Fruit fly (Drosophila melanogaster) whole organism, embryonic: ENCODE measurements around the gene Pp4-19C.

ENCODE experiments used
- Atf6 ChIP-seq: fragments of 200-800 bp; sonication (Bioruptor generic); IDR thresholded peaks from 2 replicates; pipeline ENCODE4 v1.3.6; 2022; ENCODE audit warnings: missing biosample characterization, missing genetic modification characterization
- Blimp-1 ChIP-seq: fragments of 200-800 bp; sonication (Bioruptor generic); optimal IDR thresholded peaks from 3 replicates; lab custom pipeline; 2018; ENCODE audit warnings: missing biosample characterization, missing genetic modification characterization, mild to moderate bottlenecking, moderate library complexity, missing genetic modification reagents
- CG10209 ChIP-seq: fragments of 200-800 bp; sonication (Bioruptor generic); optimal IDR thresholded peaks from 3 replicates; lab custom pipeline; 2017; ENCODE audit warnings: missing biosample characterization, mild to moderate bottlenecking, missing genetic modification characterization, missing genetic modification reagents
- CG1024 ChIP-seq: fragments of 200-800 bp; sonication (Bioruptor generic); IDR thresholded peaks from 2 replicates; pipeline ENCODE4 v1.3.6; 2022; ENCODE audit warnings: missing biosample characterization, missing genetic modification characterization
- CG11456 ChIP-seq: fragments of 200-800 bp; sonication (Bioruptor generic); IDR thresholded peaks from 3 replicates; pipeline ENCODE4 v1.3.6; 2022; ENCODE audit warnings: missing biosample characterization, missing genetic modification characterization
- CG11504 ChIP-seq: fragments of 200-800 bp; sonication (Bioruptor generic); optimal IDR thresholded peaks from 3 replicates; lab custom pipeline; 2019; ENCODE audit warnings: missing biosample characterization, mild to moderate bottlenecking, missing genetic modification characterization, moderate library complexity
- CG11560 ChIP-seq: fragments of 200-800 bp; sonication (Bioruptor generic); IDR thresholded peaks from 3 replicates; pipeline ENCODE4 v1.3.6; 2022; ENCODE audit warnings: missing biosample characterization, missing genetic modification characterization
- CG12659 ChIP-seq: fragments of 200-800 bp; sonication (Bioruptor generic); optimal IDR thresholded peaks from 3 replicates; lab custom pipeline; 2017; ENCODE audit warnings: mild to moderate bottlenecking, missing biosample characterization, missing genetic modification reagents, missing genetic modification characterization
- CG13296 ChIP-seq: fragments of 200-800 bp; sonication (Bioruptor generic); optimal IDR thresholded peaks from 3 replicates; lab custom pipeline; 2018; ENCODE audit warnings: missing biosample characterization, mild to moderate bottlenecking, missing genetic modification characterization
- CG13894 ChIP-seq: fragments of 200-800 bp; sonication (Bioruptor generic); optimal IDR thresholded peaks from 3 replicates; lab custom pipeline; 2018; ENCODE audit warnings: missing biosample characterization, mild to moderate bottlenecking, missing genetic modification characterization, moderate library complexity
- CG14014 ChIP-seq: fragments of 200-800 bp; sonication (Bioruptor generic); IDR thresholded peaks from 2 replicates; pipeline ENCODE4 v1.3.6; 2022; ENCODE audit warnings: missing biosample characterization, missing genetic modification characterization
- CG15601 ChIP-seq: fragments of 200-800 bp; sonication (Bioruptor generic); optimal IDR thresholded peaks from 3 replicates; lab custom pipeline; 2019; ENCODE audit warnings: missing biosample characterization, mild to moderate bottlenecking, missing genetic modification characterization, moderate library complexity
- CG17359 ChIP-seq: fragments of 200-800 bp; sonication (Bioruptor generic); optimal IDR thresholded peaks from 3 replicates; lab custom pipeline; 2018; ENCODE audit warnings: missing biosample characterization, mild to moderate bottlenecking, missing genetic modification characterization, moderate library complexity
- CG17385 ChIP-seq: fragments of 200-800 bp; sonication (Bioruptor generic); optimal IDR thresholded peaks from 3 replicates; lab custom pipeline; 2018; ENCODE audit warnings: missing biosample characterization, mild to moderate bottlenecking, missing genetic modification characterization
- CG18476 ChIP-seq: fragments of 200-800 bp; sonication (Bioruptor generic); optimal IDR thresholded peaks from 2 replicates; lab custom pipeline; 2016; ENCODE audit warnings: missing biosample characterization, mild to moderate bottlenecking, missing genetic modification characterization
- CG18599 ChIP-seq: fragments of 200-800 bp; sonication (Bioruptor generic); optimal IDR thresholded peaks from 3 replicates; lab custom pipeline; 2017; ENCODE audit warnings: missing biosample characterization, missing genetic modification characterization, mild to moderate bottlenecking, moderate library complexity, missing genetic modification reagents
- CG2120 ChIP-seq: fragments of 200-800 bp; sonication (Bioruptor generic); optimal IDR thresholded peaks from 3 replicates; lab custom pipeline; 2016; ENCODE audit warnings: missing biosample characterization, missing genetic modification characterization
- CG2129 ChIP-seq: fragments of 200-800 bp; sonication (Bioruptor generic); IDR thresholded peaks from 2 replicates; pipeline ENCODE4 v1.3.6; 2022; ENCODE audit warnings: missing biosample characterization, missing genetic modification characterization; ENCODE audit not compliant: partially characterized antibody
- CG30020 ChIP-seq: fragments of 200-800 bp; optimal IDR thresholded peaks from 2 replicates; lab custom pipeline; 2019; ENCODE audit warnings: missing biosample characterization, mild to moderate bottlenecking, missing genetic modification characterization, moderate library complexity
- CG4707 ChIP-seq: fragments of 200-800 bp; sonication (Bioruptor generic); optimal IDR thresholded peaks from 2 replicates; lab custom pipeline; 2018; ENCODE audit warnings: missing biosample characterization, mild to moderate bottlenecking, missing genetic modification characterization, moderate library complexity
- CG6272 ChIP-seq: fragments of 200-800 bp; sonication (Bioruptor generic); IDR thresholded peaks from 2 replicates; pipeline ENCODE4 v1.3.6; 2022; ENCODE audit warnings: missing biosample characterization, missing genetic modification characterization
- CG9215 ChIP-seq: fragments of 200-800 bp; sonication (Bioruptor generic); IDR thresholded peaks from 2 replicates; pipeline ENCODE4 v1.3.6; 2022; ENCODE audit warnings: missing biosample characterization, missing genetic modification characterization
- CG9727 ChIP-seq: fragments of 200-800 bp; sonication (Bioruptor generic); optimal IDR thresholded peaks from 3 replicates; lab custom pipeline; 2017; ENCODE audit warnings: missing biosample characterization, mild to moderate bottlenecking, missing genetic modification characterization
- Deaf1 ChIP-seq: fragments of 200-800 bp; optimal IDR thresholded peaks from 3 replicates; lab custom pipeline; 2019; ENCODE audit warnings: missing biosample characterization, mild to moderate bottlenecking, missing genetic modification characterization, moderate library complexity
- Dek ChIP-seq: fragments of 200-800 bp; sonication (Bioruptor generic); optimal IDR thresholded peaks from 3 replicates; lab custom pipeline; 2019; ENCODE audit warnings: missing biosample characterization, mild to moderate bottlenecking, missing genetic modification characterization, moderate library complexity
- Doc3 ChIP-seq: fragments of 200-800 bp; sonication (Bioruptor generic); IDR thresholded peaks from 3 replicates; pipeline ENCODE4 v1.3.6; 2022; ENCODE audit warnings: missing biosample characterization, missing genetic modification characterization; ENCODE audit not compliant: partially characterized antibody
- Hr3 ChIP-seq: fragments of 200-800 bp; sonication (Bioruptor generic); optimal IDR thresholded peaks from 3 replicates; lab custom pipeline; 2016; ENCODE audit warnings: missing biosample characterization, missing genetic modification characterization
- Hr51 ChIP-seq, 2 experiments: fragments of 200-800 bp; sonication (Bioruptor generic); optimal IDR thresholded peaks; 2 replicates in 1 of 2; 3 replicates in 1 of 2; lab custom pipeline; 2016 to 2018; ENCODE audit warnings: missing biosample characterization in 2 of 2, missing genetic modification characterization in 2 of 2, mild to moderate bottlenecking in 1 of 2, moderate library complexity in 1 of 2
- Rfx ChIP-seq: fragments of 200-800 bp; sonication (Bioruptor generic); IDR thresholded peaks from 2 replicates; pipeline ENCODE4 v1.3.6; 2022; ENCODE audit warnings: missing biosample characterization, missing genetic modification characterization
- Sox102F ChIP-seq: fragments of 200-800 bp; sonication (Bioruptor generic); optimal IDR thresholded peaks from 2 replicates; lab custom pipeline; 2018; ENCODE audit warnings: missing biosample characterization, mild to moderate bottlenecking, missing genetic modification characterization, moderate library complexity
- ab ChIP-seq: fragments of 200-800 bp; sonication (Bioruptor generic); optimal IDR thresholded peaks from 2 replicates; lab custom pipeline; 2016; ENCODE audit warnings: missing biosample characterization, missing genetic modification characterization
- bcd ChIP-seq: fragments of 200-800 bp; sonication (Bioruptor generic); optimal IDR thresholded peaks from 2 replicates; lab custom pipeline; 2017; ENCODE audit warnings: missing biosample characterization, mild to moderate bottlenecking, missing genetic modification characterization
- bsh ChIP-seq, 2 experiments: fragments of 200-800 bp; sonication (Bioruptor generic); optimal IDR thresholded peaks; 2 replicates each; lab custom pipeline; 2017 to 2018; ENCODE audit warnings: mild to moderate bottlenecking in 2 of 2, missing biosample characterization in 2 of 2, missing genetic modification characterization in 2 of 2, moderate library complexity in 1 of 2
- cato ChIP-seq: fragments of 200-800 bp; sonication (Bioruptor generic); optimal IDR thresholded peaks from 2 replicates; lab custom pipeline; 2016; ENCODE audit warnings: missing biosample characterization, missing genetic modification characterization, borderline replicate concordance
- caup ChIP-seq: fragments of 200-800 bp; sonication (Bioruptor generic); optimal IDR thresholded peaks from 3 replicates; lab custom pipeline; 2017; ENCODE audit warnings: missing biosample characterization, mild to moderate bottlenecking, missing genetic modification characterization, moderate library complexity; ENCODE audit not compliant: severe bottlenecking
- dpn ChIP-seq, 2 experiments: fragments of 200-800 bp; sonication (Bioruptor generic); optimal IDR thresholded peaks; 3 replicates each; lab custom pipeline; 2016; ENCODE audit warnings: missing biosample characterization in 2 of 2, missing genetic modification characterization in 2 of 2
- ems ChIP-seq: fragments of 200-800 bp; sonication (Bioruptor generic); optimal IDR thresholded peaks from 3 replicates; lab custom pipeline; 2016; ENCODE audit warnings: missing biosample characterization, missing genetic modification characterization
- grau ChIP-seq: fragments of 200-800 bp; optimal IDR thresholded peaks from 3 replicates; lab custom pipeline; 2019; ENCODE audit warnings: missing biosample characterization, mild to moderate bottlenecking, missing genetic modification characterization, moderate library complexity
- klu ChIP-seq: fragments of 200-800 bp; sonication (Bioruptor generic); IDR thresholded peaks from 2 replicates; pipeline ENCODE4 v1.3.6; 2022; ENCODE audit warnings: missing biosample characterization, missing genetic modification characterization
- lmd ChIP-seq: fragments of 200-800 bp; sonication (Bioruptor generic); IDR thresholded peaks from 2 replicates; pipeline ENCODE4 v1.3.6; 2022; ENCODE audit warnings: missing biosample characterization, missing genetic modification characterization
- luna ChIP-seq: fragments of 200-800 bp; sonication (Bioruptor generic); optimal IDR thresholded peaks from 2 replicates; lab custom pipeline; 2016; ENCODE audit warnings: missing biosample characterization, missing genetic modification characterization
- odd ChIP-seq: fragments of 200-800 bp; sonication (Bioruptor generic); optimal IDR thresholded peaks from 2 replicates; lab custom pipeline; 2017; ENCODE audit warnings: missing biosample characterization, mild to moderate bottlenecking, missing genetic modification characterization
- org-1 ChIP-seq: fragments of 200-800 bp; sonication (Bioruptor generic); optimal IDR thresholded peaks from 2 replicates; lab custom pipeline; 2017; ENCODE audit warnings: missing biosample characterization, missing genetic modification characterization
- pum ChIP-seq: fragments of 200-800 bp; sonication (Bioruptor generic); optimal IDR thresholded peaks from 2 replicates; lab custom pipeline; 2016; ENCODE audit warnings: missing biosample characterization, missing genetic modification characterization
- sens ChIP-seq: fragments of 200-800 bp; sonication (Bioruptor generic); peaks from one replicate; lab custom pipeline; 2016; ENCODE audit warnings: missing biosample characterization, missing genetic modification characterization
- slbo ChIP-seq: fragments of 200-800 bp; sonication (Bioruptor generic); IDR thresholded peaks from 2 replicates; pipeline ENCODE4 v1.3.6; 2022; ENCODE audit warnings: missing biosample characterization, missing genetic modification characterization
- sob ChIP-seq: fragments of 200-800 bp; sonication (Bioruptor generic); IDR thresholded peaks from 2 replicates; pipeline ENCODE4 v1.3.6; 2022; ENCODE audit warnings: missing biosample characterization, missing genetic modification characterization
- tgo ChIP-seq: fragments of 200-800 bp; sonication (Bioruptor generic); IDR thresholded peaks from 3 replicates; pipeline ENCODE4 v1.3.6; 2022; ENCODE audit warnings: missing biosample characterization, missing genetic modification characterization
- zfh1 ChIP-seq: fragments of 200-800 bp; sonication (Bioruptor generic); IDR thresholded peaks from 3 replicates; pipeline ENCODE4 v1.3.6; 2022; ENCODE audit warnings: missing biosample characterization, missing genetic modification characterization
- zfh2 ChIP-seq: fragments of 200-800 bp; sonication (Bioruptor generic); optimal IDR thresholded peaks from 2 replicates; lab custom pipeline; 2016; ENCODE audit warnings: missing biosample characterization, missing genetic modification characterization

The Pp4-19C gene

dm6 chrX:20434534-20434933 lies 10.7 kb upstream of the Pp4-19C start (continued):
- TF ChIP-seq CG12659 (GFP tag; lab: Kevin White, UChicago) (peak; percentile 17), CG2120 (peak; percentile 72), CG2129 (no peak), slbo (GFP tag; lab: Robert Waterston, UW) (peak; percentile 66), Hr51 (GFP tag; optimal IDR thresholded peaks at IDR 0.05; lab: Kevin White, UChicago) (peak in 1 of 2 experiments; percentile 51), tgo (GFP tag; lab: Robert Waterston, UW) (0 out of 3 replicates have a peak, but pooled peaks have one; percentile 35), cato (GFP tag; lab: Kevin White, UChicago) (no peak), CG4707 (GFP tag; lab: Kevin White, UChicago) (no peak), CG30020 (tag; lab: Kevin White, UChicago) (no peak), CG6272 (no peak), pum (GFP tag; lab: Kevin White, UChicago) (peak; percentile 11), CG13894 (tag; lab: Kevin White, UChicago) (peak; percentile 30), sens (GFP tag; lab: Kevin White, UChicago) (peak; percentile 58), CG18476 (GFP tag; lab: Kevin White, UChicago) (no peak), Deaf1 (tag; lab: Kevin White, UChicago) (peak; percentile 2), zfh1 (GFP tag; lab: Robert Waterston, UW) (no peak), ab (GFP tag; lab: Kevin White, UChicago) (no peak), CG11504 (tag; lab: Kevin White, UChicago) (peak; percentile 62), CG18599 (GFP tag; lab: Kevin White, UChicago) (peak; percentile 77), CG14014 (0 out of 2 replicates have a peak, but pooled peaks have one; percentile 16), CG15601 (tag; lab: Kevin White, UChicago) (no peak), odd (GFP tag; lab: Kevin White, UChicago) (no peak), Doc3 (GFP tag; lab: Robert Waterston, UW) (no peak), klu (GFP tag; lab: Robert Waterston, UW) (no peak), CG13296 (GFP tag; lab: Kevin White, UChicago) (peak; percentile 45), bsh (GFP tag; optimal IDR thresholded peaks at IDR 0.05; lab: Kevin White, UChicago) (no peak), caup (peak; percentile 29), CG1024 (GFP tag; lab: Robert Waterston, UW) (no peak), Blimp-1 (GFP tag; lab: Kevin White, UChicago) (no peak), luna (GFP tag; lab: Kevin White, UChicago) (no peak), lmd (GFP tag; lab: Robert Waterston, UW) (peak; percentile 45; the same call in 1 of the 2 replicates), grau (tag; lab: Kevin White, UChicago) (peak; percentile 44), zfh2 (GFP tag; lab: Kevin White, UChicago) (peak; percentile 22), CG17385 (GFP tag; lab: Kevin White, UChicago) (peak; percentile 37), CG9215 (GFP tag; lab: Robert Waterston, UW) (peak; percentile 41; the same call in 1 of the 2 replicates), dpn (GFP tag; optimal IDR thresholded peaks at IDR 0.05; lab: Kevin White, UChicago) (peak; percentile 8 to 26), Hr3 (GFP tag; lab: Kevin White, UChicago) (peak; percentile 9), CG17359 (peak; percentile 13), org-1 (GFP tag; lab: Kevin White, UChicago) (peak; percentile 23), Dek (tag; lab: Kevin White, UChicago) (peak; percentile 45), CG9727 (GFP tag; lab: Kevin White, UChicago) (peak; percentile 20), CG10209 (GFP tag; lab: Kevin White, UChicago) (peak; percentile 3), Sox102F (peak; percentile 33), bcd (peak; percentile 9), sob (GFP tag; lab: Robert Waterston, UW) (0 out of 2 replicates have a peak, but pooled peaks have one; percentile 33), Atf6 (GFP tag; lab: Robert Waterston, UW) (peak; percentile 60), CG11456 (no peak), CG11560 (tag; lab: Robert Waterston, UW) (0 out of 3 replicates have a peak, but pooled peaks have one; percentile 32), Rfx (GFP tag; lab: Robert Waterston, UW) (0 out of 2 replicates have a peak, but pooled peaks have one; percentile 7), ems (GFP tag; lab: Kevin White, UChicago) (peak; percentile 11)
